Worm (Caenorhabditis elegans): ENCODE data around the gene M28.9.

DNA sequence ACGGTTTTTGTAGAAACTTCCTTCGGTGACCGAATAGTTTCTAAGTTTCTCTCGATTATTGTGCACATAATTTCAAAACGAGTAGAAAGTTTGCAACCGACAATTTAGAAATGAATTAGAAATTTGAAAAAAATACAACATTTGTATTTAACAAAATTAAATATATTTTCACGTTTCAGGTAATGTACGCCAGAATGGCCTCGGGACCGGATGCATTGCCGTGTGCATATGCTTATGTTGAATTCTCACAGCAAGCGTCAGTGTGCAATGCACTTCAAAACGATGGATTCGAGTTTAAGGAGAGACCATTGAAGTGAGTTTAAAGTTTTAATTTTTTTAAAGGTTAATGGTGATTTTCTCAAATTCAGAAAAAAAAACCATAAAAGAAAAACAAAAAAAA is 21.7 kb downstream of the M28.9 start, which contains the start of gene marc-2:
- TF ChIP-seq W03F9.2 (tag; optimal IDR thresholded peaks at IDR 0.05) (no peak), him-1 (tag; optimal IDR thresholded peaks at IDR 0.05) (no peak)
